Worm (Caenorhabditis elegans) whole organism, L1 larva: ENCODE results near the gene acl-1.

Experiments used
- blmp-1 ChIP-seq: fragments of 150-350 bp; optimal IDR thresholded peaks from 2 replicates; lab custom pipeline; 2014; ENCODE audit warnings: missing biosample characterization, missing genetic modification characterization
- dpl-1 ChIP-seq, 3 experiments: fragments of 150-350 bp in 2 of 3; sonication (generic microtip) in 1 of 3; optimal IDR thresholded peaks; 2 replicates each; lab custom pipeline; 2014 to 2017; ENCODE audit warnings: missing biosample characterization in 3 of 3, missing genetic modification characterization in 3 of 3, missing genetic modification reagents in 3 of 3
- elt-3 ChIP-seq, 6 experiments: fragments of 150-350 bp in 1 of 6; sonication (generic microtip); optimal IDR thresholded peaks; 2 replicates each; lab custom pipeline; 2017 to 2018; ENCODE audit warnings: missing biosample characterization in 6 of 6, missing genetic modification characterization in 6 of 6, inconsistent platforms in 1 of 6
- fkh-8 ChIP-seq: sonication (generic microtip); optimal IDR thresholded peaks from 2 replicates; lab custom pipeline; 2016; ENCODE audit warnings: mild to moderate bottlenecking, missing genetic modification characterization, missing compliant biosample characterization
- jun-1 ChIP-seq: fragments of 150-350 bp; optimal IDR thresholded peaks from 2 replicates; lab custom pipeline; 2014; ENCODE audit warnings: missing biosample characterization, missing genetic modification reagents, missing genetic modification characterization
- lin-39 ChIP-seq: fragments of 150-350 bp; optimal IDR thresholded peaks from 2 replicates; lab custom pipeline; 2014; ENCODE audit warnings: missing biosample characterization, missing genetic modification reagents, missing genetic modification characterization
- lir-3 ChIP-seq: sonication (generic microtip); optimal IDR thresholded peaks from 2 replicates; lab custom pipeline; 2016; ENCODE audit warnings: mild to moderate bottlenecking, missing genetic modification characterization, moderate library complexity, missing compliant biosample characterization; ENCODE audit not compliant: poor library complexity
- nhr-11 ChIP-seq: fragments of 150-350 bp; optimal IDR thresholded peaks from 2 replicates; lab custom pipeline; 2014; ENCODE audit warnings: missing biosample characterization, missing genetic modification characterization
- nhr-28 ChIP-seq: fragments of 150-350 bp; optimal IDR thresholded peaks from 2 replicates; lab custom pipeline; 2014; ENCODE audit warnings: missing biosample characterization, missing genetic modification characterization
- skn-1 ChIP-seq: fragments of 150-350 bp; optimal IDR thresholded peaks from 2 replicates; lab custom pipeline; 2014; ENCODE audit warnings: missing biosample characterization, missing genetic modification characterization
- unc-130 ChIP-seq: fragments of 150-350 bp; optimal IDR thresholded peaks from 2 replicates; lab custom pipeline; 2017; ENCODE audit warnings: missing biosample characterization, missing genetic modification characterization, inconsistent platforms
- unc-62 ChIP-seq: fragments of 150-350 bp; optimal IDR thresholded peaks from 2 replicates; lab custom pipeline; 2014; ENCODE audit warnings: missing biosample characterization, missing genetic modification reagents, missing genetic modification characterization

DNA sequence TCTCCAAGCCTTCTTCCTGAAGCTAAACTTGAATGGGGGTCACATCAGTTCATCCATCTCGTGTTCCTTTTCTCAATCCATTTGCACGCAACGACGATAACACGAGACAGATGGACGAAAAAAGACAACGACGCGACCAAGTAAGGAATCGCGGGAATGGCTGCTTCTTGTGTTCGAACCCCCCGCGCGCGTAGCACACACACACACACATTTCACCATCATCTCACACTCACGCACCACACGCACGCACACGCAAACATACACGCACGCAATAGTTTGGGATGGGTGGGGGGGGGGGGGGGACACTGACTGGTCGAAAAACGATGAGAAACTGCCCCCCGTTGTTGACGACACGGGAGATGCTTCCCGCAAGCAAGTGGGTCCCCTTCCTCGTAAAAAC lies 27.3 kb downstream of the acl-1 start:
- no peak for TF ChIP-seq unc-62 (GFP tag; lab: Kevin White, UChicago)
- no peak for TF ChIP-seq elt-3 (tag; optimal IDR thresholded peaks at IDR 0.05; lab: Kevin White, UChicago)
- no peak for TF ChIP-seq jun-1 (tag; lab: Kevin White, UChicago)
- TF ChIP-seq dpl-1 (GFP tag; optimal IDR thresholded peaks at IDR 0.05; lab: Kevin White, UChicago) = no peak
- no peak for TF ChIP-seq lir-3 (tag; lab: Kevin White, UChicago)
- TF ChIP-seq blmp-1 (tag; lab: Kevin White, UChicago) = no peak
- no peak for TF ChIP-seq lin-39
- no peak for TF ChIP-seq nhr-11 (tag; lab: Kevin White, UChicago)
- no peak for TF ChIP-seq fkh-8 (tag; lab: Kevin White, UChicago)
- TF ChIP-seq nhr-28 (tag; lab: Kevin White, UChicago) = no peak
- TF ChIP-seq skn-1 (tag; lab: Kevin White, UChicago) = no peak
- TF ChIP-seq unc-130 (tag; lab: Kevin White, UChicago) = no peak
